Worm (Caenorhabditis elegans) whole organism, L1 larva: ENCODE data around the gene C18G1.8.

Source experiments
- C34B4.2 ChIP-seq: sonication (generic microtip); optimal IDR thresholded peaks from 2 replicates; lab custom pipeline; 2017; ENCODE audit warnings: mild to moderate bottlenecking, missing genetic modification characterization, missing compliant biosample characterization
- F16B12.6 ChIP-seq: fragments of 150-350 bp; optimal IDR thresholded peaks from 2 replicates; lab custom pipeline; 2014; ENCODE audit warnings: missing biosample characterization, missing genetic modification characterization
- Y116A8C.19 ChIP-seq: sonication (generic microtip); optimal IDR thresholded peaks from 2 replicates; lab custom pipeline; 2016; ENCODE audit warnings: missing compliant biosample characterization, missing genetic modification characterization, borderline replicate concordance
- ceh-63 ChIP-seq: fragments of 200-800 bp; sonication (Bioruptor generic); optimal IDR thresholded peaks from 2 replicates; lab custom pipeline; 2018; ENCODE audit warnings: mild to moderate bottlenecking, missing genetic modification characterization, missing compliant biosample characterization
- ceh-8 ChIP-seq: fragments of 200-800 bp; sonication (Bioruptor generic); optimal IDR thresholded peaks from 2 replicates; lab custom pipeline; 2018; ENCODE audit warnings: mild to moderate bottlenecking, missing genetic modification characterization, moderate library complexity, missing compliant biosample characterization
- ceh-82 ChIP-seq, 3 experiments: fragments of 150-350 bp in 1 of 3; sonication (generic microtip) in 2 of 3; optimal IDR thresholded peaks; 2 replicates each; lab custom pipeline; 2014 to 2017; ENCODE audit warnings: missing biosample characterization in 3 of 3, missing genetic modification characterization in 3 of 3
- ces-1 ChIP-seq: fragments of 150-350 bp; optimal IDR thresholded peaks from 2 replicates; lab custom pipeline; 2014; ENCODE audit warnings: missing biosample characterization, missing genetic modification reagents, missing genetic modification characterization
- dsc-1 ChIP-seq: sonication (generic microtip); optimal IDR thresholded peaks from 2 replicates; lab custom pipeline; 2016; ENCODE audit warnings: mild to moderate bottlenecking, missing genetic modification characterization, missing compliant biosample characterization
- efl-1 ChIP-seq, 4 experiments: fragments of 150-350 bp; optimal IDR thresholded peaks in 3 of 4; peaks in 1 of 4; 1 replicate in 1 of 4; 2 replicates in 3 of 4; lab custom pipeline; 2014; ENCODE audit warnings: missing biosample characterization in 2 of 4, missing genetic modification characterization in 2 of 4, missing genetic modification reagents in 2 of 4
- efl-3 ChIP-seq: fragments of 200-800 bp; sonication (Bioruptor generic); optimal IDR thresholded peaks from 2 replicates; lab custom pipeline; 2018; ENCODE audit warnings: mild to moderate bottlenecking, missing genetic modification characterization, missing compliant biosample characterization
- egl-13 ChIP-seq: sonication (generic microtip); optimal IDR thresholded peaks from 2 replicates; lab custom pipeline; 2016; ENCODE audit warnings: missing genotype, missing genetic modification reagents, missing genetic modification characterization, missing compliant biosample characterization
- egl-27 ChIP-seq, 2 experiments: fragments of 150-350 bp in 1 of 2; sonication (generic microtip); optimal IDR thresholded peaks; 3 replicates each; lab custom pipeline; 2017 to 2018; ENCODE audit warnings: missing biosample characterization in 2 of 2, missing genetic modification characterization in 2 of 2, missing genetic modification reagents in 2 of 2
- elt-3 ChIP-seq, 6 experiments: fragments of 150-350 bp in 1 of 6; sonication (generic microtip); optimal IDR thresholded peaks; 2 replicates each; lab custom pipeline; 2017 to 2018; ENCODE audit warnings: missing biosample characterization in 6 of 6, missing genetic modification characterization in 6 of 6, inconsistent platforms in 1 of 6
- ets-5 ChIP-seq: fragments of 200-800 bp; sonication (Bioruptor generic); IDR thresholded peaks from 2 replicates; pipeline ENCODE4 v1.3.6; 2022; ENCODE audit warnings: missing genetic modification characterization, missing compliant biosample characterization
- fkh-4 ChIP-seq: sonication (generic microtip); optimal IDR thresholded peaks from 2 replicates; lab custom pipeline; 2016; ENCODE audit warnings: missing compliant biosample characterization, missing genetic modification characterization, borderline replicate concordance
- fkh-8 ChIP-seq: sonication (generic microtip); optimal IDR thresholded peaks from 2 replicates; lab custom pipeline; 2016; ENCODE audit warnings: mild to moderate bottlenecking, missing genetic modification characterization, missing compliant biosample characterization
- grh-1 ChIP-seq: fragments of 200-800 bp; sonication (Bioruptor generic); IDR thresholded peaks from 2 replicates; pipeline ENCODE4 v1.3.6; 2022; ENCODE audit warnings: missing genetic modification reagents, missing genetic modification characterization, missing compliant biosample characterization
- hlh-17 ChIP-seq: fragments of 200-800 bp; sonication (Bioruptor generic); optimal IDR thresholded peaks from 2 replicates; lab custom pipeline; 2018; ENCODE audit warnings: missing genetic modification characterization, mild to moderate bottlenecking, missing compliant biosample characterization, moderate library complexity, borderline replicate concordance
- jun-1 ChIP-seq: fragments of 150-350 bp; optimal IDR thresholded peaks from 2 replicates; lab custom pipeline; 2014; ENCODE audit warnings: missing biosample characterization, missing genetic modification reagents, missing genetic modification characterization
- lin-14 ChIP-seq: fragments of 200-800 bp; sonication (Bioruptor generic); optimal IDR thresholded peaks from 2 replicates; lab custom pipeline; 2018; ENCODE audit warnings: mild to moderate bottlenecking, missing genetic modification characterization, moderate library complexity, missing compliant biosample characterization
- lin-15B ChIP-seq: fragments of 150-350 bp; sonication (generic microtip); optimal IDR thresholded peaks from 3 replicates; lab custom pipeline; 2014; ENCODE audit warnings: missing biosample characterization, missing genetic modification characterization
- lin-35 ChIP-seq, 2 experiments: fragments of 150-350 bp; optimal IDR thresholded peaks; 2 replicates each; lab custom pipeline; 2014; ENCODE audit warnings: missing biosample characterization in 2 of 2, missing genetic modification characterization in 2 of 2, missing genetic modification reagents in 2 of 2
- lin-39 ChIP-seq: fragments of 150-350 bp; optimal IDR thresholded peaks from 2 replicates; lab custom pipeline; 2014; ENCODE audit warnings: missing biosample characterization, missing genetic modification reagents, missing genetic modification characterization
- mab-9 ChIP-seq: fragments of 200-800 bp; sonication (Bioruptor generic); IDR thresholded peaks from 2 replicates; pipeline ENCODE4 v1.3.6; 2022; ENCODE audit warnings: missing genetic modification reagents, missing genetic modification characterization, missing compliant biosample characterization
- mdl-1 ChIP-seq, 2 experiments: fragments of 150-350 bp; optimal IDR thresholded peaks; 2 replicates each; lab custom pipeline; 2014 to 2017; ENCODE audit warnings: missing biosample characterization in 2 of 2, missing genetic modification characterization in 2 of 2, inconsistent platforms in 1 of 2
- mep-1 ChIP-seq: fragments of 150-350 bp; optimal IDR thresholded peaks from 2 replicates; lab custom pipeline; 2014; ENCODE audit warnings: missing biosample characterization, missing genetic modification characterization
- nhr-12 ChIP-seq: sonication (generic microtip); optimal IDR thresholded peaks from 2 replicates; lab custom pipeline; 2017; ENCODE audit warnings: missing biosample characterization, missing genetic modification characterization
- nhr-19 ChIP-seq: fragments of 200-800 bp; sonication (Bioruptor generic); conservative IDR thresholded peaks from 2 replicates; pipeline ENCODE4 v1.3.6; 2022; ENCODE audit warnings: missing genetic modification characterization, missing compliant biosample characterization
- nhr-28 ChIP-seq: fragments of 150-350 bp; optimal IDR thresholded peaks from 2 replicates; lab custom pipeline; 2014; ENCODE audit warnings: missing biosample characterization, missing genetic modification characterization
- nhr-71 ChIP-seq: sonication (generic microtip); optimal IDR thresholded peaks from 2 replicates; lab custom pipeline; 2016; ENCODE audit warnings: mild to moderate bottlenecking, missing genetic modification characterization, moderate library complexity, missing compliant biosample characterization
- nhr-76 ChIP-seq: sonication (generic microtip); optimal IDR thresholded peaks from 2 replicates; lab custom pipeline; 2017; ENCODE audit warnings: missing biosample characterization, missing genetic modification characterization
- nhr-77 ChIP-seq: fragments of 150-350 bp; optimal IDR thresholded peaks from 2 replicates; lab custom pipeline; 2014; ENCODE audit warnings: missing biosample characterization, missing genetic modification characterization
- nhr-84 ChIP-seq: sonication (generic microtip); optimal IDR thresholded peaks from 2 replicates; lab custom pipeline; 2017; ENCODE audit warnings: missing biosample characterization, missing genetic modification characterization
- nhr-90 ChIP-seq: sonication (generic microtip); optimal IDR thresholded peaks from 2 replicates; lab custom pipeline; 2016; ENCODE audit warnings: mild to moderate bottlenecking, missing genetic modification characterization, missing compliant biosample characterization; ENCODE audit not compliant: poor library complexity
- pag-3 ChIP-seq: sonication (generic microtip); optimal IDR thresholded peaks from 2 replicates; lab custom pipeline; 2017; ENCODE audit warnings: missing genetic modification characterization, mild to moderate bottlenecking, missing compliant biosample characterization, antibody characterized with exemption, borderline replicate concordance; ENCODE audit not compliant: insufficient read depth
- pax-3 ChIP-seq: fragments of 200-800 bp; sonication (Bioruptor generic); optimal IDR thresholded peaks from 2 replicates; lab custom pipeline; 2018; ENCODE audit warnings: mild to moderate bottlenecking, missing genetic modification characterization, moderate library complexity, missing compliant biosample characterization
- skn-1 ChIP-seq: fragments of 150-350 bp; optimal IDR thresholded peaks from 2 replicates; lab custom pipeline; 2014; ENCODE audit warnings: missing biosample characterization, missing genetic modification characterization
- snu-23 ChIP-seq: sonication (generic microtip); optimal IDR thresholded peaks from 2 replicates; lab custom pipeline; 2016; ENCODE audit warnings: missing genetic modification characterization, missing compliant biosample characterization
- sup-37 ChIP-seq: fragments of 200-800 bp; sonication (Bioruptor generic); optimal IDR thresholded peaks from 2 replicates; lab custom pipeline; 2018; ENCODE audit warnings: mild to moderate bottlenecking, missing genetic modification characterization, missing compliant biosample characterization
- swsn-7 ChIP-seq: sonication (generic microtip); optimal IDR thresholded peaks from 2 replicates; lab custom pipeline; 2016; ENCODE audit warnings: missing genetic modification characterization, missing compliant biosample characterization
- tlp-1 ChIP-seq: fragments of 150-350 bp; optimal IDR thresholded peaks from 2 replicates; lab custom pipeline; 2014; ENCODE audit warnings: missing biosample characterization, missing genetic modification characterization
- unc-130 ChIP-seq: fragments of 150-350 bp; optimal IDR thresholded peaks from 2 replicates; lab custom pipeline; 2017; ENCODE audit warnings: missing biosample characterization, missing genetic modification characterization, inconsistent platforms
- unc-30 ChIP-seq: sonication (generic microtip); optimal IDR thresholded peaks from 2 replicates; lab custom pipeline; 2017; ENCODE audit warnings: missing biosample characterization, missing genetic modification characterization
- unc-62 ChIP-seq: fragments of 150-350 bp; optimal IDR thresholded peaks from 2 replicates; lab custom pipeline; 2014; ENCODE audit warnings: missing biosample characterization, missing genetic modification reagents, missing genetic modification characterization
- vab-15 ChIP-seq: sonication (generic microtip); optimal IDR thresholded peaks from 2 replicates; lab custom pipeline; 2017; ENCODE audit warnings: missing genotype, mild to moderate bottlenecking, missing genetic modification characterization, missing compliant biosample characterization
- xbp-1 ChIP-seq: sonication (generic microtip); optimal IDR thresholded peaks from 2 replicates; lab custom pipeline; 2016; ENCODE audit warnings: missing genetic modification characterization, missing compliant biosample characterization
- zag-1 ChIP-seq: fragments of 150-350 bp; optimal IDR thresholded peaks from 2 replicates; lab custom pipeline; 2014; ENCODE audit warnings: missing biosample characterization, missing genetic modification characterization

The C18G1.8 gene

DNA sequence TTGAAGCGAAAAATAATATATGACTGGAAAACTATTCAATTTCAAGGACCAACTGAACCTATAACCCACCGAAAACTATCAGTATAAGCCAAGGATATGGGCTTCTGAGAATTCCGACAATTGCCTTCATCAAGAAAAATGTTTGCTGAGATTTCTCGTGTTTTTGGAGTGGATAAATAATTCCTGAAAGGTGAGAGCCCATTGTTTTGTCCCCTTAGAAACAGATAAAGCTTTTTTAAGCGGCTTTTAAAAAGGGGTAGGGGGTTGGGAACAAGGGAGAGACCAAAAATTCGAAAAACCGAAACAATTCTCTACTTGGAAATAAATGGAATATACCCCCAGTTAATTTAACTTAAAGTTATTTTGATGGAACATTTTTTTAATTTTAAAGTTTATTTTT, at the start of gene C18G1.8:
Gene C18G1.8 (minus strand): TSS at position 101 of the 400 bp plus-strand sequence.
- no peak for TF ChIP-seq tlp-1 (tag; lab: Kevin White, UChicago)
- TF ChIP-seq nhr-19 (GFP tag; lab: Robert Waterston, UW): no peak
- no peak for TF ChIP-seq fkh-8 (tag; lab: Kevin White, UChicago)
- TF ChIP-seq F16B12.6 (tag; lab: Kevin White, UChicago): no peak
- no peak for TF ChIP-seq vab-15 (tag; lab: Kevin White, UChicago)
- no peak for TF ChIP-seq grh-1
- TF ChIP-seq ets-5 (GFP tag; lab: Robert Waterston, UW): no peak
- no peak for TF ChIP-seq pax-3 (tag; lab: Kevin White, UChicago)
- TF ChIP-seq nhr-28: no peak
- TF ChIP-seq pag-3 (tag; lab: Kevin White, UChicago): no peak
- no peak for TF ChIP-seq mdl-1 (tag; optimal IDR thresholded peaks at IDR 0.05; lab: Kevin White, UChicago)
- TF ChIP-seq nhr-77 (tag; lab: Kevin White, UChicago): no peak
- no peak for TF ChIP-seq unc-62
- TF ChIP-seq nhr-84 (tag; lab: Kevin White, UChicago): no peak
- TF ChIP-seq unc-30: no peak
- no peak for TF ChIP-seq swsn-7 (tag; lab: Kevin White, UChicago)
- TF ChIP-seq dsc-1 (tag; lab: Kevin White, UChicago): no peak
- TF ChIP-seq zag-1 (tag; lab: Kevin White, UChicago): no peak
- no peak for TF ChIP-seq egl-13 (tag; lab: Kevin White, UChicago)

- TF ChIP-seq efl-1 (optimal IDR thresholded peaks at IDR 0.05; lab: Kevin White, UChicago): no peak
- TF ChIP-seq efl-1 (GFP tag; optimal IDR thresholded peaks at IDR 0.05 in 1 of 2; lab: Kevin White, UChicago): peak in 1 of 2 experiments; percentile 18
- no peak for TF ChIP-seq nhr-90 (tag; lab: Kevin White, UChicago)
- TF ChIP-seq, all 84 proteins: peak for 1
Observed at ce11 chrV:4813825-4814224, 47.4 kb upstream of the C18G1.8 start.

DNA sequence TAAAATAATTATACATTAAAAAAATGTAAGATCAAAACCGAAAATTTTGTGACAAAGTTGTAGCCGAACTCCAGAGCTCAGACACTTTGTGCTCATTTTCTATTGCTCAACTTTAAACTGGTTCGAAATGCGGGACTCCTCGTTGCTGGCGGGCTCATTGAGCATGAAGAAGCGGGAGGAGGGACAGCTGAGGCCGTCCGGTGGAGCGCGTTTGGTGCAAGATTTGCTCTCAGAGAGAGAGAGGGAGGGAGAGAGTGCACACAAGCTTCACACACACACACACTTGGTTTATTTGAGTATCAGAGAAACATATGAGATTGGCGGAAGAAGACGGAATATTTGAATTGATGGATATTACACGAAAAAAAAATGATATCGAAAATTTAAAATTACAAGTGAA, 44.3 kb upstream of the C18G1.8 start:
- TF ChIP-seq F16B12.6 (tag; lab: Kevin White, UChicago) (peak; percentile 2), nhr-76 (no peak), xbp-1 (tag; lab: Kevin White, UChicago) (peak; percentile 1), jun-1 (tag; lab: Kevin White, UChicago) (no peak), nhr-90 (tag; lab: Kevin White, UChicago) (no peak), ces-1 (GFP tag; lab: Kevin White, UChicago) (no peak), sup-37 (GFP tag; lab: Kevin White, UChicago) (no peak), mdl-1 (tag; optimal IDR thresholded peaks at IDR 0.05; lab: Kevin White, UChicago) (no peak), lin-35 (GFP tag; optimal IDR thresholded peaks at IDR 0.05; lab: Kevin White, UChicago) (peak in 1 of 2 experiments; percentile 62), ceh-63 (GFP tag; lab: Kevin White, UChicago) (no peak), lin-39 (no peak), unc-30 (no peak), lin-15B (tag; lab: Kevin White, UChicago) (peak; percentile 47), fkh-4 (tag; lab: Kevin White, UChicago) (no peak), hlh-17 (GFP tag; lab: Kevin White, UChicago) (no peak), vab-15 (tag; lab: Kevin White, UChicago) (no peak), ceh-8 (GFP tag; lab: Kevin White, UChicago) (no peak), pag-3 (tag; lab: Kevin White, UChicago) (no peak), zag-1 (tag; lab: Kevin White, UChicago) (no peak), mep-1 (peak; percentile 14), mab-9 (no peak), efl-3 (GFP tag; lab: Kevin White, UChicago) (no peak), lin-14 (peak; percentile 85), nhr-71 (tag; lab: Kevin White, UChicago) (peak; percentile 58), nhr-12 (tag; lab: Kevin White, UChicago) (no peak), egl-27 (tag; optimal IDR thresholded peaks at IDR 0.05; lab: Kevin White, UChicago) (no peak), Y116A8C.19 (no peak), C34B4.2 (tag; lab: Kevin White, UChicago) (no peak), snu-23 (GFP tag; lab: Kevin White, UChicago) (peak; percentile 55), unc-62 (no peak), ceh-82 (tag; optimal IDR thresholded peaks at IDR 0.05; lab: Kevin White, UChicago) (peak in 2 of 3 experiments; percentile 13 to 65), unc-130 (tag; lab: Kevin White, UChicago) (no peak), skn-1 (tag; lab: Kevin White, UChicago) (peak; percentile 27), elt-3 (tag; optimal IDR thresholded peaks at IDR 0.05; lab: Kevin White, UChicago) (no peak)
